Fruit fly (Drosophila melanogaster): ENCODE data around the gene Cyp9f3.

Cyp9f3 gene

DNA sequence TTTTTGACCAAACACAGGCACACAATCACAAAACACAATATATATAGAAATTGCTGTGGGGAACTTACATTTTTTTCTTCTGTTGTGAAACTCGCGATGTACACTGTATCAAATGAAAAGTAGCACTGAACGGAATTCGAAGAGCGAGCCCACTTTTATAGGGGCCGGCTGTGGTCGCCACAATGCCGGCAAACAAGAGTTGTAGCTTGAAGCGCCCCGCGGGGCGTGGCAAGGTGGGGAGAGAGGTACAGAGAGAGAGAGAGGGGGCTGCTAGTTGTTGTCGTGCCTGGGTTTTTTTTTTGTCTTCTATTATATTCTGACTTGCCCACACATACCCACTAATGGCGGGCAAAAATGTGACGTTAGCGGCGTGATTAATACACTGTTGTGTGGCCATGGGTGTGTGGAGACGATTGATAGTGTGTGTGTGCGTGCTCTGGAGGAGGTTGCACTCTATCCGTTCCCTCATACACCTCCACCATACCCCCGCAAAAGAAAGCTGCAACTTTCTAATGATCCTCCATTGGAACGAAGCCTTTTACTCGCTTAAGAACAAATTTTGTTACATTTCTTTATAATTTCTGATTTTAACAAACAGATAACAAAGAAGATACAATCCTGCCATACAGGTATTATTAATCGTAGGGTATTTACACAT is 29.5 kb downstream of the Cyp9f3 start, which contains the start of gene GstD1:
Gene GstD1 (minus strand): TSS at position 134 of the 658 bp plus-strand sequence.
- peak; percentile 87 for TF ChIP-seq noc (tag; optimal IDR thresholded peaks at IDR 0.05)

- TF ChIP-seq noc (tag; optimal IDR thresholded peaks at IDR 0.05) = no peak
These were observed 31.3 kb downstream of the Cyp9f3 start, which contains the start of gene GstD9 for dm6 chr3R:12367464-12367863. GstD9 (minus strand) TSS chr3R:12367564.

DNA sequence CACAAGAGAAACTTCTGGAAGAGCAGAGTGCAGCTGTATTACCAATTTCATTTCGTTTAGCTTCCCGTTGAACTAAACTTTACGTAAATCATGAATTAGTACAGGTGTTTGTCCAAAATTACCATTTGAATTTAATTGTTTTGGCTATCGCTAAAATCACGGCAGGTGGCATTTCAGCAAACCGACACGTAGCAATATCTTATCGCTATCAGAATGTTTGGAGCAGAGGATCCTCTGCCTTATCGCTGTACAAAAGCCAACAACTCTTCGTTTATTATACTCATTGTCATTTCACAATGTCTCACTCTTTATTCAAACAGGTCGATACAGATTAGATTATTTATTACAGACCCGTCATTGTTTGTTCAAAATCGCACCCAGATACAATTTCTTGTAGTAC is 32.8 kb downstream of the Cyp9f3 start:
- TF ChIP-seq noc (tag; optimal IDR thresholded peaks at IDR 0.05) = no peak

dm6 chr3R:12365264-12365840 is 33.4 kb downstream of the Cyp9f3 start, which contains the start of gene GstD10:
GstD10 (minus strand) TSS chr3R:12365735.
- peak; percentile 46 for TF ChIP-seq noc (tag; optimal IDR thresholded peaks at IDR 0.05)

DNA sequence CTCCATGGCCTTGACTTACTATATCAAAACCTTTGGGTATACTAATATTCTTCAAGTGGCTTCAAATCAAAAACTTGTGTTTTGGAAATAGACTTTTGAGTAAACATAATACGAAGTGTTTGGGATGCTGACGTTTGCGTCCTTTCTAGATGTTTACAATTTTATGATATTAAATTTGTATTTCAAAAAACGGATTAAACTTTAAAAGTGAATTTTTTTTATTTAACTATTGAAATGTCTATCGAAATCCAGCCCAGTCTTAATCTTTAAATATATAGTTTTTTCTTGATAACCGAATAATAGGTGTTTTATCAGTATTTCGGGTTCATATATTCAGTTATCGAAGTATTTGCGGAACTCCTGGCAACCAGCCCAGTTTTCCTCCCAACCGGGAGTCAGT is 34.1 kb downstream of the Cyp9f3 start, which contains the start of gene Tim17a1:
Gene Tim17a1 (minus strand): TSS at position 101 of the 400 bp plus-strand sequence.
- TF ChIP-seq noc (tag; optimal IDR thresholded peaks at IDR 0.05) = no peak

DNA sequence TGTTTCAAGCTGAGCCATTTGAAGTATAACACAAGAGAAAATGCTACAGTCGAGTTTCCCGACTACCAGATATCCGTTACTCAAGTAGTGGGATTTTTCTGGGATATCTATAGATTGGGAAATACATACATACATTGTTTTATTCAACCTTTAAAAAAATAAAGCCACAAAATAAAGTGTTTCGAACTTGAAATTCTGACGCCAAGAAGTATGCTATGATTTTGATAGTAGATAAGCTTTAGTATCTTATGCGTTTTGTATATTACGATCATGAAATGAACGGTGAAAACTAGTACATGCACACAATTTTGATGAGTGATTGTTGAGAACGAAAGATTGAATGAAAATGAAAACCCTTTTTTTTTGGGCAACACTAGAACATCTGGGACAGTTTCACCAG is 35.2 kb downstream of the Cyp9f3 start:
- TF ChIP-seq noc (tag; optimal IDR thresholded peaks at IDR 0.05) = no peak

- TF ChIP-seq noc (tag; optimal IDR thresholded peaks at IDR 0.05) = no peak
These were observed 36.7 kb downstream of the Cyp9f3 start for dm6 chr3R:12361962-12362497.

- TF ChIP-seq noc (tag; optimal IDR thresholded peaks at IDR 0.05) = no peak
These were observed 38.9 kb downstream of the Cyp9f3 start, which contains the start of gene CG4115 for dm6 chr3R:12359837-12360236. CG4115 (plus strand) TSS chr3R:12360008.

DNA sequence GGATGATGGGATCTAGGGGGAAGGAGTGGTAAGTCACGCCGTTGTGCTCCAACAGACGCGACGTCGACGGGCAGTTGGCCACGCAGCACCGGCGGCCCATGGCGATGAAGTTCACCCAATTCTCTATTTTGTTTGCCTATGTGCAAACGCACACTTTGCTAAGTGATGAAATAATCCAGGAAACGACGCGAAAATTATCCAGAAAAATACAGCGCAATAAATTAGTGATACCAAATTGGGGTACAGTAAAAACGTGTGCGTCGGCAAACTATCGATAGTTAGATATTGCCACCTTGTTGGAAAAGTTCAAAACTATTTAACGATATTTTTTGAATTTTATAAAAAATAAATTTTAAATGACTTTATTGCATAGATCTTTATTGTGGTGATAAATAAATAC is 42.7 kb downstream of the Cyp9f3 start, which contains the start of gene MBD-R2:
Gene MBD-R2 (minus strand): TSS at position 222 of the 400 bp plus-strand sequence.
- TF ChIP-seq noc (tag; optimal IDR thresholded peaks at IDR 0.05) = no peak

dm6 chr3R:12352003-12352402 is 46.7 kb downstream of the Cyp9f3 start, which contains the start of gene CG10041:
CG10041 (minus strand) TSS chr3R:12352103.
- TF ChIP-seq noc (tag; optimal IDR thresholded peaks at IDR 0.05) = no peak

DNA sequence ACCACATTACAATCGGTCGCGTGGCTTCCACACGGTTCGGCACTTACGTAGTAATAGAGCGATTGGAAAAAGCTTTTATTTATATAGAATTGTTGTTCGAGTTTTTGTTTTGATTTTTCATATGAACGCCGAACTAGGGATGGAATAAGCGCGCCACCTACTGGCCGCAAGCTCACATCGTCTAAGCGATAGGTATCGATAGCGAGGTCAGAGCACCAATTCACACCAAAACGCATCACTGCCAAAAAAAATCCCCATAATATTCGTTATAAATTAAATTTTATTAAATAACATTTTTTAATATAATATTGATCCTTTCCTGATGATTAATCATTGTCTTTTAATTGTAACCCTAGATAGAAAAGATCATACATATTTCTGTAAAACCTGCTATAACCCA is 48.2 kb downstream of the Cyp9f3 start, which contains the start of gene CG10038:
Gene CG10038 (minus strand): TSS at position 148 of the 400 bp plus-strand sequence.
- no peak for TF ChIP-seq noc (tag; optimal IDR thresholded peaks at IDR 0.05)

DNA sequence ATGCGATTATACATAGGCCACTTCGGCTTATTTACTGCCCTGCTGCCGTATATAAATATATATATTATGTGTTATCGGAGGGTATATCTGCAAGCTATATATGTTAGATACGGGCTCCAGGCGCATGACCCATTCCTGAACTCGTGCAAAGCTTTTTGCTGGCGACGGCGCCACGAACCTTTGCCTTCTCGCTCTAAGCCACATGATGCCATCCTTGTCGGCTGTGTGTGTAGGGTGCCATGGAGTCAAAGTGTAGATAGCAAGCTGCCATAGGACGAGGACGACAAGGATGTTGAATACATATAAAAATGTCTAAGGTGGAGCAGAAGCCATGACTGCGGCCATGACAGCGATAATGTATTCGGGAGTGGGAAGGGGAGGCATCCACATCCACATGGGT is 51.1 kb downstream of the Cyp9f3 start:
- no peak for TF ChIP-seq noc (tag; optimal IDR thresholded peaks at IDR 0.05)

All from whole organism, larva.